Fruit fly (Drosophila melanogaster) whole organism, embryonic: Measurements from ENCODE around the gene Sirup.

Experiments used
- CG10543 ChIP-seq: fragments of 200-800 bp; sonication (Bioruptor generic); optimal IDR thresholded peaks from 3 replicates; lab custom pipeline; 2017; ENCODE audit warnings: missing biosample characterization, mild to moderate bottlenecking, missing genetic modification characterization, moderate library complexity
- CG12071 ChIP-seq: fragments of 200-800 bp; sonication (Bioruptor generic); optimal IDR thresholded peaks from 3 replicates; lab custom pipeline; 2018; ENCODE audit warnings: missing biosample characterization, mild to moderate bottlenecking, missing genetic modification characterization
- CG14050 ChIP-seq: fragments of 200-800 bp; sonication (Bioruptor generic); IDR thresholded peaks from 3 replicates; pipeline ENCODE4 v1.3.6; 2022; ENCODE audit warnings: missing biosample characterization, missing genetic modification characterization
- CG1603 ChIP-seq: fragments of 200-800 bp; sonication (Bioruptor generic); optimal IDR thresholded peaks from 2 replicates; lab custom pipeline; 2019; ENCODE audit warnings: missing biosample characterization, mild to moderate bottlenecking, missing genetic modification characterization, moderate library complexity
- CG16779 ChIP-seq: fragments of 200-800 bp; sonication (Bioruptor generic); IDR thresholded peaks from 2 replicates; pipeline ENCODE4 v1.3.6; 2022; ENCODE audit warnings: missing biosample characterization, missing genetic modification characterization
- CG17385 ChIP-seq: fragments of 200-800 bp; sonication (Bioruptor generic); optimal IDR thresholded peaks from 3 replicates; lab custom pipeline; 2018; ENCODE audit warnings: missing biosample characterization, mild to moderate bottlenecking, missing genetic modification characterization
- CG18764 ChIP-seq: fragments of 200-800 bp; sonication (Bioruptor generic); optimal IDR thresholded peaks from 3 replicates; lab custom pipeline; 2016; ENCODE audit warnings: missing biosample characterization, missing genetic modification characterization
- CG2120 ChIP-seq: fragments of 200-800 bp; sonication (Bioruptor generic); optimal IDR thresholded peaks from 3 replicates; lab custom pipeline; 2016; ENCODE audit warnings: missing biosample characterization, missing genetic modification characterization
- CG2199 ChIP-seq: fragments of 200-800 bp; sonication (Bioruptor generic); IDR thresholded peaks from 3 replicates; pipeline ENCODE4 v1.3.6; 2022; ENCODE audit warnings: missing biosample characterization, missing genetic modification characterization
- CG3065 ChIP-seq: fragments of 200-800 bp; sonication (Bioruptor generic); optimal IDR thresholded peaks from 2 replicates; lab custom pipeline; 2016; ENCODE audit warnings: missing biosample characterization, missing genetic modification characterization
- CG5953 ChIP-seq: fragments of 200-800 bp; sonication (Bioruptor generic); IDR thresholded peaks from 2 replicates; pipeline ENCODE4 v1.3.6; 2022; ENCODE audit warnings: missing biosample characterization, missing genetic modification characterization
- CG7963 ChIP-seq: fragments of 200-800 bp; sonication (Bioruptor generic); IDR thresholded peaks from 3 replicates; pipeline ENCODE4 v1.3.6; 2022; ENCODE audit warnings: missing biosample characterization, missing genetic modification characterization; ENCODE audit not compliant: partially characterized antibody
- CG8089 ChIP-seq: fragments of 200-800 bp; sonication (Bioruptor generic); optimal IDR thresholded peaks from 3 replicates; lab custom pipeline; 2016; ENCODE audit warnings: missing biosample characterization, missing genetic modification characterization
- CG8281 ChIP-seq: fragments of 200-800 bp; sonication (Bioruptor generic); optimal IDR thresholded peaks from 2 replicates; lab custom pipeline; 2018; ENCODE audit warnings: missing biosample characterization, mild to moderate bottlenecking, missing genetic modification characterization, moderate library complexity
- CG8765 ChIP-seq: fragments of 200-800 bp; sonication (Bioruptor generic); IDR thresholded peaks from 2 replicates; pipeline ENCODE4 v1.3.6; 2022; ENCODE audit warnings: missing biosample characterization, missing genetic modification characterization
- CG8944 ChIP-seq: fragments of 200-800 bp; sonication (Bioruptor generic); optimal IDR thresholded peaks from 3 replicates; lab custom pipeline; 2016; ENCODE audit warnings: missing biosample characterization, missing genetic modification characterization
- CG9609 ChIP-seq: fragments of 200-800 bp; sonication (Bioruptor generic); optimal IDR thresholded peaks from 3 replicates; lab custom pipeline; 2016; ENCODE audit warnings: missing biosample characterization, missing genetic modification characterization
- Doc2 ChIP-seq: fragments of 200-800 bp; sonication (Bioruptor generic); IDR thresholded peaks from 2 replicates; pipeline ENCODE4 v1.3.6; 2022; ENCODE audit warnings: missing biosample characterization, missing genetic modification characterization
- HHEX ChIP-seq: fragments of 200-800 bp; sonication (Bioruptor generic); optimal IDR thresholded peaks from 3 replicates; lab custom pipeline; 2017; ENCODE audit warnings: missing biosample characterization, mild to moderate bottlenecking, missing genetic modification characterization, missing genetic modification reagents
- HLH4C ChIP-seq: fragments of 200-800 bp; sonication (Bioruptor generic); IDR thresholded peaks from 3 replicates; pipeline ENCODE4 v1.3.6; 2022; ENCODE audit warnings: missing biosample characterization, missing genetic modification characterization; ENCODE audit not compliant: partially characterized antibody
- Hr78 ChIP-seq, 2 experiments: fragments of 200-800 bp in 1 of 2; fragments of >200 bp in 1 of 2; sonication (Bioruptor generic) in 1 of 2; optimal IDR thresholded peaks; 2 replicates each; lab custom pipeline; 2017 to 2019; ENCODE audit warnings: missing biosample characterization in 2 of 2, missing genetic modification characterization in 2 of 2, mild to moderate bottlenecking in 1 of 2, moderate library complexity in 1 of 2
- Myb ChIP-seq: fragments of 200-800 bp; sonication (Bioruptor generic); optimal IDR thresholded peaks from 2 replicates; lab custom pipeline; 2016; ENCODE audit warnings: missing biosample characterization, missing genetic modification characterization
- NC2α ChIP-seq: fragments of 200-800 bp; sonication (Bioruptor generic); optimal IDR thresholded peaks from 2 replicates; lab custom pipeline; 2016; ENCODE audit warnings: missing biosample characterization, missing genetic modification characterization
- Nf-YA ChIP-seq: fragments of 200-800 bp; sonication (Bioruptor generic); IDR thresholded peaks from 2 replicates; pipeline ENCODE4 v1.3.6; 2022; ENCODE audit warnings: missing biosample characterization, missing genetic modification characterization
- Nf-YB ChIP-seq: fragments of 200-800 bp; sonication (Bioruptor generic); optimal IDR thresholded peaks from 3 replicates; lab custom pipeline; 2019; ENCODE audit warnings: missing biosample characterization, mild to moderate bottlenecking, missing genetic modification characterization, moderate library complexity
- Oli ChIP-seq: fragments of 200-800 bp; sonication (Bioruptor generic); optimal IDR thresholded peaks from 2 replicates; lab custom pipeline; 2018; ENCODE audit warnings: missing biosample characterization, mild to moderate bottlenecking, missing genetic modification characterization, moderate library complexity
- Sry-β ChIP-seq: fragments of 200-800 bp; sonication (Bioruptor generic); optimal IDR thresholded peaks from 2 replicates; lab custom pipeline; 2018; ENCODE audit warnings: missing biosample characterization, mild to moderate bottlenecking, missing genetic modification characterization, moderate library complexity
- Ssrp ChIP-seq: fragments of 200-800 bp; sonication (Bioruptor generic); optimal IDR thresholded peaks from 2 replicates; lab custom pipeline; 2018; ENCODE audit warnings: missing biosample characterization, mild to moderate bottlenecking, missing genetic modification characterization, moderate library complexity
- abd-A ChIP-seq: fragments of 200-800 bp; sonication (Bioruptor generic); optimal IDR thresholded peaks from 3 replicates; lab custom pipeline; 2019; ENCODE audit warnings: missing biosample characterization, mild to moderate bottlenecking, missing genetic modification characterization, moderate library complexity
- ap ChIP-seq: fragments of 200-800 bp; sonication (Bioruptor generic); IDR thresholded peaks from 2 replicates; pipeline ENCODE4 v1.3.6; 2022; ENCODE audit warnings: missing biosample characterization, missing genetic modification characterization
- ash1 ChIP-seq: fragments of 200-800 bp; sonication (Bioruptor generic); optimal IDR thresholded peaks from 2 replicates; lab custom pipeline; 2018; ENCODE audit warnings: missing biosample characterization, mild to moderate bottlenecking, missing genetic modification characterization
- br ChIP-seq: fragments of >200 bp; optimal IDR thresholded peaks from 2 replicates; lab custom pipeline; 2017
- dmrt11E ChIP-seq: fragments of 200-800 bp; sonication (Bioruptor generic); optimal IDR thresholded peaks from 3 replicates; lab custom pipeline; 2018; ENCODE audit warnings: missing biosample characterization, mild to moderate bottlenecking, missing genetic modification characterization, moderate library complexity
- eyg ChIP-seq: fragments of 200-800 bp; sonication (Bioruptor generic); optimal IDR thresholded peaks from 3 replicates; lab custom pipeline; 2016; ENCODE audit warnings: missing biosample characterization, missing genetic modification characterization
- fd102C ChIP-seq: fragments of 200-800 bp; sonication (Bioruptor generic); optimal IDR thresholded peaks from 2 replicates; lab custom pipeline; 2018; ENCODE audit warnings: missing biosample characterization, mild to moderate bottlenecking, missing genetic modification characterization, moderate library complexity
- hkb ChIP-seq, 2 experiments: fragments of 200-800 bp in 1 of 2; fragments of >200 bp in 1 of 2; sonication (Bioruptor generic) in 1 of 2; IDR thresholded peaks in 1 of 2; optimal IDR thresholded peaks in 1 of 2; 2 replicates each; pipeline versions ENCODE4 v1.3.6 to Lab custom; 2017 to 2022; ENCODE audit warnings: missing biosample characterization in 1 of 2, missing genetic modification characterization in 1 of 2
- ind ChIP-seq: fragments of 200-800 bp; sonication (Bioruptor generic); optimal IDR thresholded peaks from 3 replicates; lab custom pipeline; 2016; ENCODE audit warnings: missing biosample characterization, missing genetic modification characterization
- nom ChIP-seq: fragments of 200-800 bp; sonication (Bioruptor generic); optimal IDR thresholded peaks from 2 replicates; lab custom pipeline; 2017; ENCODE audit warnings: missing biosample characterization, missing genetic modification characterization, mild to moderate bottlenecking, moderate library complexity, missing genetic modification reagents
- odd ChIP-seq: fragments of 200-800 bp; sonication (Bioruptor generic); optimal IDR thresholded peaks from 2 replicates; lab custom pipeline; 2017; ENCODE audit warnings: missing biosample characterization, mild to moderate bottlenecking, missing genetic modification characterization
- peb ChIP-seq: fragments of 200-800 bp; sonication (Bioruptor generic); IDR thresholded peaks from 2 replicates; pipeline ENCODE4 v1.3.6; 2022; ENCODE audit warnings: missing biosample characterization, missing genetic modification characterization
- psq ChIP-seq: fragments of 200-800 bp; sonication (Bioruptor generic); optimal IDR thresholded peaks from 2 replicates; lab custom pipeline; 2017; ENCODE audit warnings: missing biosample characterization, missing genetic modification characterization
- run ChIP-seq: fragments of 200-800 bp; sonication (Bioruptor generic); optimal IDR thresholded peaks from 3 replicates; lab custom pipeline; 2018; ENCODE audit warnings: missing biosample characterization, mild to moderate bottlenecking, missing genetic modification characterization
- stwl ChIP-seq: fragments of 200-800 bp; sonication (Bioruptor generic); optimal IDR thresholded peaks from 3 replicates; lab custom pipeline; 2018; ENCODE audit warnings: missing biosample characterization, mild to moderate bottlenecking, missing genetic modification characterization, moderate library complexity
- unc-4 ChIP-seq: fragments of 200-800 bp; sonication (Bioruptor generic); IDR thresholded peaks from 2 replicates; pipeline ENCODE4 v1.3.6; 2022; ENCODE audit warnings: missing biosample characterization, missing genetic modification characterization; ENCODE audit not compliant: partially characterized antibody
- wor ChIP-seq: fragments of 200-800 bp; sonication (Bioruptor generic); IDR thresholded peaks from 2 replicates; pipeline ENCODE4 v1.3.6; 2022; ENCODE audit warnings: missing biosample characterization, missing genetic modification characterization
- yki ChIP-seq: fragments of >200 bp; optimal IDR thresholded peaks from 3 replicates; lab custom pipeline; 2018
- z ChIP-seq: fragments of 200-800 bp; sonication (Bioruptor generic); IDR thresholded peaks from 3 replicates; pipeline ENCODE4 v1.3.6; 2022; ENCODE audit warnings: missing biosample characterization, missing genetic modification characterization
- zfh1 ChIP-seq: fragments of 200-800 bp; sonication (Bioruptor generic); IDR thresholded peaks from 3 replicates; pipeline ENCODE4 v1.3.6; 2022; ENCODE audit warnings: missing biosample characterization, missing genetic modification characterization

Gene Sirup

DNA sequence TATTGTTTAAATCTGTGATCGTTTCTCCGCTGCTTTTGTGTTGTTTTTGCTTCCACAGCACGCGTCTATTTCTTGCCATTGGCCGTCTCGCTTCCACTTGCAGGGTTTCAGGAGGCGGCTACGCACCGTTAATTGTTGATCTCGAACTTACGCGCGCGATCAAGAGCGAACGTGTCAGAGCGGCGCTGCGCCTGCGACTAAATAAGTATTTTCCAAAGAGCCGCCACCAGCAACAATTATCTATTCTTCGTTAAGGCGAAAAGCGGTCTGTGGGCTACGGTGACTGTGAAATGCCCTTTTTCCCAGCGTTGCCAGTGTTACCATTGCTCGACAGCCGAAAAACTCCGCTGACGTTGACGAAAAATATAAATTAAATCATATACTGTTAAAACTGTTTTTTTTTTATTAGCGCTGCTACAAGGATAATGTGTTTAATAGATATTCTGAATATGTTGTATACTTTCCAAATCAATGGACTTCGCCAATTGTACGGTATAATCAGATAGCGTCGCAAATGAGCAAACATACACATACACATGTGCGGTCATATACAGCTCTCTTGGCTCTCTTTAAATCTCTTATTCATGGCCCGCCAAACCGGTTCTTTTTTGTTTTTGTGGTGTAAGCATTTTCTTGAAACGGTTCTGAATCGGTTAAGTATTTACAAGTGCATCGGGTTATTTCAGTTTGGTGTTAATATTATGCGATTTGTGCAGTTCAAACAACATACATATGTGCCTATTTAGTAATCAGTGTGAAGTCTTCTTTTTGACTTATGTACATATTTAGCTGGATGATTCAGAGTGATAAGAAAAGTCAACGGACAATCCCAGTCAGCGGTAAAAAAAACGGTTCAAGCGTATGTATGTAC is 4.5 kb upstream of the Sirup start, which contains the start of gene pes (continued):
- TF ChIP-seq CG17385 (GFP tag; lab: Kevin White, UChicago) (peak; percentile 42), CG1603 (tag; lab: Kevin White, UChicago) (peak; percentile 46), eyg (GFP tag; lab: Kevin White, UChicago) (peak; percentile 59), CG18764 (GFP tag; lab: Kevin White, UChicago) (peak; percentile 83), stwl (peak; percentile 20), run (tag; lab: Kevin White, UChicago) (no peak), ap (GFP tag; lab: Robert Waterston, UW) (peak; percentile 67), dmrt11E (tag; lab: Kevin White, UChicago) (peak; percentile 81), nom (peak; percentile 91), CG12071 (peak; percentile 72), CG8281 (tag; lab: Kevin White, UChicago) (peak; percentile 84), ind (GFP tag; lab: Kevin White, UChicago) (peak; percentile 93), CG10543 (GFP tag; lab: Kevin White, UChicago) (peak; percentile 88), CG7963 (GFP tag; lab: Robert Waterston, UW) (0 out of 3 replicates have a peak, but pooled peaks have one; percentile 46), CG8944 (GFP tag; lab: Kevin White, UChicago) (peak; percentile 3), Myb (no peak), Nf-YA (GFP tag; lab: Robert Waterston, UW) (peak; percentile 86), odd (GFP tag; lab: Kevin White, UChicago) (peak; percentile 72), Nf-YB (GFP tag; lab: Kevin White, UChicago) (no peak), CG5953 (GFP tag; lab: Robert Waterston, UW) (peak; percentile 75), Sry-β (GFP tag; lab: Kevin White, UChicago) (peak; percentile 40), NC2α (GFP tag; lab: Kevin White, UChicago) (peak; percentile 39), fd102C (no peak), CG14050 (peak; percentile 86), CG2120 (GFP tag; lab: Kevin White, UChicago) (peak; percentile 65), Hr78 (GFP tag; optimal IDR thresholded peaks at IDR 0.05; lab: Kevin White, UChicago) (peak in 1 of 2 experiments; percentile 82), Doc2 (GFP tag; lab: Robert Waterston, UW) (peak; percentile 68; the same call in 1 of the 2 replicates), hkb (optimal IDR thresholded peaks at IDR 0.05; lab: Kevin White, UChicago) (peak; percentile 39), hkb (GFP tag; IDR thresholded peaks at IDR 0.05; lab: Robert Waterston, UW) (peak; percentile 96), CG3065 (GFP tag; lab: Kevin White, UChicago) (no peak), CG2199 (GFP tag; lab: Robert Waterston, UW) (peak; percentile 90; the same call in 1 of the 3 replicates), z (no peak), peb (GFP tag; lab: Robert Waterston, UW) (peak; percentile 89), psq (GFP tag; lab: Kevin White, UChicago) (peak; percentile 71), Oli (tag; lab: Kevin White, UChicago) (peak; percentile 84), CG8089 (GFP tag; lab: Kevin White, UChicago) (no peak), yki (lab: Kevin White, UChicago) (peak; percentile 25), CG16779 (GFP tag; lab: Robert Waterston, UW) (peak; percentile 80), CG8765 (GFP tag; lab: Robert Waterston, UW) (peak; percentile 87), abd-A (peak; percentile 94), wor (GFP tag; lab: Robert Waterston, UW) (peak; percentile 90), br (no peak), HHEX (GFP tag; lab: Kevin White, UChicago) (peak; percentile 93), unc-4 (GFP tag; lab: Robert Waterston, UW) (0 out of 2 replicates have a peak, but pooled peaks have one; percentile 31), ash1 (no peak), HLH4C (GFP tag; lab: Robert Waterston, UW) (peak; percentile 48; the same call in 1 of the 3 replicates), CG9609 (GFP tag; lab: Kevin White, UChicago) (no peak), Ssrp (peak; percentile 91), zfh1 (GFP tag; lab: Robert Waterston, UW) (no peak; the same call in 2 of the 3 replicates)
